Fruit fly (Drosophila melanogaster) whole organism, embryonic: ENCODE results near the gene Nep2.

Experiments
- CHES-1-like ChIP-seq: fragments of 200-800 bp; sonication (Bioruptor generic); optimal IDR thresholded peaks from 2 replicates; lab custom pipeline; 2016; ENCODE audit warnings: missing biosample characterization, missing genetic modification characterization
- Dbx ChIP-seq: fragments of 200-800 bp; sonication (Bioruptor generic); IDR thresholded peaks from 3 replicates; pipeline ENCODE4 v1.3.6; 2022; ENCODE audit warnings: missing biosample characterization, missing genetic modification characterization
- Nf-YC ChIP-seq: fragments of 200-800 bp; optimal IDR thresholded peaks from 3 replicates; lab custom pipeline; 2019; ENCODE audit warnings: missing biosample characterization, mild to moderate bottlenecking, missing genetic modification characterization, moderate library complexity
- pan ChIP-seq, 4 experiments: fragments of >200 bp in 3 of 4; fragments of 200-800 bp in 1 of 4; sonication (Bioruptor generic) in 1 of 4; optimal IDR thresholded peaks in 3 of 4; IDR thresholded peaks in 1 of 4; 2 replicates each; pipeline versions ENCODE4 v1.3.6 to Lab custom; 2017 to 2022; ENCODE audit warnings: missing biosample characterization in 2 of 4, missing genetic modification characterization in 2 of 4, mixed read lengths in 1 of 4
- shn ChIP-seq: fragments of 200-800 bp; sonication (Bioruptor generic); optimal IDR thresholded peaks from 3 replicates; lab custom pipeline; 2016; ENCODE audit warnings: missing biosample characterization, missing genetic modification characterization
- toy ChIP-seq: fragments of 200-800 bp; sonication (Bioruptor generic); IDR thresholded peaks from 2 replicates; pipeline ENCODE4 v1.3.6; 2022; ENCODE audit warnings: missing biosample characterization, missing genetic modification characterization
- twi ChIP-seq: fragments of 200-800 bp; optimal IDR thresholded peaks from 2 replicates; lab custom pipeline; 2019; ENCODE audit warnings: missing biosample characterization, mild to moderate bottlenecking, missing genetic modification characterization, moderate library complexity
- wdn ChIP-seq: fragments of 200-800 bp; sonication (Bioruptor generic); IDR thresholded peaks from 2 replicates; pipeline ENCODE4 v1.3.6; 2022; ENCODE audit warnings: missing biosample characterization, missing genetic modification characterization

- TF ChIP-seq Dbx (GFP tag; lab: Robert Waterston, UW), result no peak
- no peak for TF ChIP-seq Nf-YC (tag; lab: Kevin White, UChicago)
- TF ChIP-seq toy, result no peak
- TF ChIP-seq wdn (GFP tag; lab: Robert Waterston, UW), result no peak
- TF ChIP-seq shn (GFP tag; lab: Kevin White, UChicago), result no peak
- no peak for TF ChIP-seq twi (tag; lab: Kevin White, UChicago)
- no peak for TF ChIP-seq CHES-1-like (GFP tag; lab: Kevin White, UChicago)
- no peak for TF ChIP-seq pan (optimal IDR thresholded peaks at IDR 0.05; lab: Kevin White, UChicago)
- no peak for TF ChIP-seq pan (GFP tag; optimal IDR thresholded peaks at IDR 0.05 in 1 of 2, IDR thresholded peaks at IDR 0.05 in 1 of 2)
Observed at dm6 chr3R:4768711-4769239, 37.1 kb upstream of the Nep2 start.
